Fruit fly (Drosophila melanogaster) whole organism, prepupa: ENCODE results near the gene Usp1.

ENCODE experiments used
- Blimp-1 ChIP-seq: fragments of 200-800 bp; sonication (Bioruptor generic); optimal IDR thresholded peaks from 3 replicates; lab custom pipeline; 2017; ENCODE audit warnings: missing biosample characterization, missing genetic modification characterization, mild to moderate bottlenecking, moderate library complexity, missing genetic modification reagents
- CG10631 ChIP-seq: fragments of 200-800 bp; sonication (Bioruptor generic); optimal IDR thresholded peaks from 2 replicates; lab custom pipeline; 2016; ENCODE audit warnings: missing biosample characterization, missing genetic modification characterization
- CG10669 ChIP-seq: fragments of 200-800 bp; sonication (Bioruptor generic); optimal IDR thresholded peaks from 3 replicates; lab custom pipeline; 2018; ENCODE audit warnings: missing biosample characterization, mild to moderate bottlenecking, missing genetic modification characterization, moderate library complexity
- CG11294 ChIP-seq: fragments of 200-800 bp; sonication (Bioruptor generic); IDR thresholded peaks from 2 replicates; pipeline ENCODE4 v1.3.6; 2022; ENCODE audit warnings: missing biosample characterization, missing genetic modification characterization
- CG11762 ChIP-seq: fragments of 200-800 bp; sonication (Bioruptor generic); optimal IDR thresholded peaks from 3 replicates; lab custom pipeline; 2016; ENCODE audit warnings: missing biosample characterization, missing genetic modification characterization; ENCODE audit not compliant: insufficient read depth
- CG11902 ChIP-seq: fragments of 200-800 bp; sonication (Bioruptor generic); optimal IDR thresholded peaks from 3 replicates; lab custom pipeline; 2016; ENCODE audit warnings: missing biosample characterization, missing genetic modification characterization
- CG15336 ChIP-seq: fragments of 200-800 bp; sonication (Bioruptor generic); IDR thresholded peaks from 2 replicates; pipeline ENCODE4 v1.3.6; 2022; ENCODE audit warnings: missing biosample characterization, missing genetic modification characterization
- CG1621 ChIP-seq: fragments of 200-800 bp; sonication (Bioruptor generic); optimal IDR thresholded peaks from 3 replicates; lab custom pipeline; 2018; ENCODE audit warnings: missing biosample characterization, mild to moderate bottlenecking, missing genetic modification characterization
- CG16779 ChIP-seq: fragments of 200-800 bp; sonication (Bioruptor generic); optimal IDR thresholded peaks from 3 replicates; lab custom pipeline; 2017; ENCODE audit warnings: missing biosample characterization, mild to moderate bottlenecking, missing genetic modification characterization
- CG32006 ChIP-seq: fragments of 200-800 bp; sonication (Bioruptor generic); optimal IDR thresholded peaks from 3 replicates; lab custom pipeline; 2017; ENCODE audit warnings: missing biosample characterization, mild to moderate bottlenecking, missing genetic modification characterization
- CG34406 ChIP-seq: fragments of 200-800 bp; sonication (Bioruptor generic); optimal IDR thresholded peaks from 3 replicates; lab custom pipeline; 2016; ENCODE audit warnings: missing biosample characterization, missing genetic modification characterization
- CG4318 ChIP-seq: fragments of 200-800 bp; sonication (Bioruptor generic); optimal IDR thresholded peaks from 3 replicates; lab custom pipeline; 2017; ENCODE audit warnings: missing biosample characterization, mild to moderate bottlenecking, missing genetic modification characterization
- CG6163 ChIP-seq: fragments of 200-800 bp; sonication (Bioruptor generic); IDR thresholded peaks from 3 replicates; pipeline ENCODE4 v1.3.6; 2022; ENCODE audit warnings: missing biosample characterization, missing genetic modification characterization
- CG6276 ChIP-seq: fragments of 200-800 bp; sonication (Bioruptor generic); optimal IDR thresholded peaks from 2 replicates; lab custom pipeline; 2017; ENCODE audit warnings: missing biosample characterization, mild to moderate bottlenecking, missing genetic modification characterization
- CG6808 ChIP-seq: fragments of 200-800 bp; sonication (Bioruptor generic); optimal IDR thresholded peaks from 3 replicates; lab custom pipeline; 2017; ENCODE audit warnings: missing biosample characterization, missing genetic modification characterization, mild to moderate bottlenecking, moderate library complexity, missing genetic modification reagents
- CG6854 ChIP-seq: fragments of 200-800 bp; sonication (Bioruptor generic); optimal IDR thresholded peaks from 2 replicates; lab custom pipeline; 2017; ENCODE audit warnings: missing biosample characterization, mild to moderate bottlenecking, missing genetic modification characterization
- CG7368 ChIP-seq: fragments of 200-800 bp; sonication (Bioruptor generic); optimal IDR thresholded peaks from 3 replicates; lab custom pipeline; 2016; ENCODE audit warnings: missing biosample characterization, missing genetic modification characterization
- CG8119 ChIP-seq: fragments of 200-800 bp; sonication (Bioruptor generic); IDR thresholded peaks from 3 replicates; pipeline ENCODE4 v1.3.6; 2022; ENCODE audit warnings: missing biosample characterization, missing genetic modification characterization
- CG8319 ChIP-seq: fragments of 200-800 bp; sonication (Bioruptor generic); optimal IDR thresholded peaks from 3 replicates; lab custom pipeline; 2016; ENCODE audit warnings: missing biosample characterization, missing genetic modification characterization
- CG9139 ChIP-seq: fragments of 200-800 bp; sonication (Bioruptor generic); optimal IDR thresholded peaks from 3 replicates; lab custom pipeline; 2017; ENCODE audit warnings: missing biosample characterization, mild to moderate bottlenecking, missing genetic modification characterization
- Eip75B ChIP-seq: fragments of 200-800 bp; sonication (Bioruptor generic); optimal IDR thresholded peaks from 3 replicates; lab custom pipeline; 2016; ENCODE audit warnings: missing biosample characterization, missing genetic modification characterization
- Eip78C ChIP-seq: fragments of 200-800 bp; sonication (Bioruptor generic); peaks from one replicate; lab custom pipeline; 2016; ENCODE audit warnings: missing biosample characterization, missing genetic modification characterization
- Ets21C ChIP-seq: fragments of 200-800 bp; sonication (Bioruptor generic); optimal IDR thresholded peaks from 3 replicates; lab custom pipeline; 2016; ENCODE audit warnings: missing biosample characterization, missing genetic modification characterization
- Ets96B ChIP-seq: fragments of 200-800 bp; optimal IDR thresholded peaks from 2 replicates; lab custom pipeline; 2019; ENCODE audit warnings: missing biosample characterization, mild to moderate bottlenecking, missing genetic modification characterization, moderate library complexity
- Gug ChIP-seq: fragments of 200-800 bp; sonication (Bioruptor generic); IDR thresholded peaks from 2 replicates; pipeline ENCODE4 v1.3.6; 2022; ENCODE audit warnings: missing biosample characterization, missing genetic modification characterization
- Hr38 ChIP-seq: sonication (Bioruptor generic); optimal IDR thresholded peaks from 2 replicates; lab custom pipeline; 2016; ENCODE audit warnings: missing biosample characterization, missing genetic modification characterization
- Lpt ChIP-seq: fragments of 200-800 bp; sonication (Bioruptor generic); optimal IDR thresholded peaks from 3 replicates; lab custom pipeline; 2016; ENCODE audit warnings: missing biosample characterization, missing genetic modification characterization
- Met ChIP-seq: fragments of 200-800 bp; sonication (Bioruptor generic); optimal IDR thresholded peaks from 3 replicates; lab custom pipeline; 2016; ENCODE audit warnings: missing biosample characterization, missing genetic modification characterization
- OdsH ChIP-seq: fragments of 200-800 bp; sonication (Bioruptor generic); optimal IDR thresholded peaks from 3 replicates; lab custom pipeline; 2016; ENCODE audit warnings: missing biosample characterization, missing genetic modification characterization
- Smox ChIP-seq: fragments of 200-800 bp; sonication (Bioruptor generic); optimal IDR thresholded peaks from 3 replicates; lab custom pipeline; 2016; ENCODE audit warnings: missing biosample characterization, missing genetic modification characterization
- Sox102F ChIP-seq: fragments of 200-800 bp; sonication (Bioruptor generic); optimal IDR thresholded peaks from 2 replicates; lab custom pipeline; 2016; ENCODE audit warnings: missing biosample characterization, mild to moderate bottlenecking, missing genetic modification characterization
- Sox15 ChIP-seq: fragments of 200-800 bp; sonication (Bioruptor generic); optimal IDR thresholded peaks from 3 replicates; lab custom pipeline; 2016; ENCODE audit warnings: missing biosample characterization, missing genetic modification characterization
- achi ChIP-seq: fragments of 200-800 bp; sonication (Bioruptor generic); optimal IDR thresholded peaks from 3 replicates; lab custom pipeline; 2016; ENCODE audit warnings: missing biosample characterization, missing genetic modification characterization
- acj6 ChIP-seq: fragments of 200-800 bp; sonication (Bioruptor generic); optimal IDR thresholded peaks from 3 replicates; lab custom pipeline; 2016; ENCODE audit warnings: missing biosample characterization, missing genetic modification characterization
- cyc ChIP-seq: fragments of 200-800 bp; sonication (Bioruptor generic); optimal IDR thresholded peaks from 3 replicates; lab custom pipeline; 2016; ENCODE audit warnings: missing biosample characterization, missing genetic modification characterization
- dac ChIP-seq: fragments of 200-800 bp; sonication (Bioruptor generic); optimal IDR thresholded peaks from 2 replicates; lab custom pipeline; 2017; ENCODE audit warnings: missing biosample characterization, mild to moderate bottlenecking, missing genetic modification characterization
- eg ChIP-seq: fragments of 200-800 bp; sonication (Bioruptor generic); IDR thresholded peaks from 3 replicates; pipeline ENCODE4 v1.3.6; 2022; ENCODE audit warnings: missing biosample characterization, missing genetic modification characterization
- esn ChIP-seq: fragments of 200-800 bp; sonication (Bioruptor generic); optimal IDR thresholded peaks from 2 replicates; lab custom pipeline; 2016; ENCODE audit warnings: missing biosample characterization, mild to moderate bottlenecking, missing genetic modification characterization, moderate library complexity
- fd85E ChIP-seq: fragments of 200-800 bp; sonication (Bioruptor generic); optimal IDR thresholded peaks from 3 replicates; lab custom pipeline; 2016; ENCODE audit warnings: missing biosample characterization, missing genetic modification characterization
- fkh ChIP-seq: fragments of 200-800 bp; sonication (Bioruptor generic); optimal IDR thresholded peaks from 3 replicates; lab custom pipeline; 2017; ENCODE audit warnings: missing biosample characterization, mild to moderate bottlenecking, missing genetic modification characterization, moderate library complexity
- lz ChIP-seq: fragments of 200-800 bp; sonication (Bioruptor generic); optimal IDR thresholded peaks from 3 replicates; lab custom pipeline; 2016; ENCODE audit warnings: missing biosample characterization, missing genetic modification characterization
- net ChIP-seq: fragments of 200-800 bp; sonication (Bioruptor generic); optimal IDR thresholded peaks from 3 replicates; lab custom pipeline; 2016; ENCODE audit warnings: missing biosample characterization, missing genetic modification characterization
- pdm3 ChIP-seq: fragments of 200-800 bp; sonication (Bioruptor generic); optimal IDR thresholded peaks from 3 replicates; lab custom pipeline; 2016; ENCODE audit warnings: missing biosample characterization, missing genetic modification characterization
- salr ChIP-seq, 2 experiments: fragments of 200-800 bp; sonication (Bioruptor generic); optimal IDR thresholded peaks; 3 replicates each; lab custom pipeline; 2016 to 2018; ENCODE audit warnings: missing biosample characterization in 2 of 2, missing genetic modification characterization in 2 of 2, mild to moderate bottlenecking in 1 of 2
- ss ChIP-seq, 2 experiments: fragments of 200-800 bp; sonication (Bioruptor generic); optimal IDR thresholded peaks; 2 replicates in 1 of 2; 3 replicates in 1 of 2; lab custom pipeline; 2017 to 2018; ENCODE audit warnings: mild to moderate bottlenecking in 2 of 2, missing biosample characterization in 2 of 2, missing genetic modification characterization in 2 of 2, moderate library complexity in 1 of 2
- svp ChIP-seq: fragments of 200-800 bp; sonication (Bioruptor generic); peaks from one replicate; lab custom pipeline; 2016; ENCODE audit warnings: missing biosample characterization, missing genetic modification characterization
- topi ChIP-seq: fragments of 200-800 bp; sonication (Bioruptor generic); optimal IDR thresholded peaks from 3 replicates; lab custom pipeline; 2016; ENCODE audit warnings: missing biosample characterization, missing genetic modification characterization
- vri ChIP-seq: fragments of 200-800 bp; sonication (Bioruptor generic); optimal IDR thresholded peaks from 3 replicates; lab custom pipeline; 2016; ENCODE audit warnings: missing biosample characterization, mild to moderate bottlenecking, missing genetic modification characterization

Usp1 gene

DNA sequence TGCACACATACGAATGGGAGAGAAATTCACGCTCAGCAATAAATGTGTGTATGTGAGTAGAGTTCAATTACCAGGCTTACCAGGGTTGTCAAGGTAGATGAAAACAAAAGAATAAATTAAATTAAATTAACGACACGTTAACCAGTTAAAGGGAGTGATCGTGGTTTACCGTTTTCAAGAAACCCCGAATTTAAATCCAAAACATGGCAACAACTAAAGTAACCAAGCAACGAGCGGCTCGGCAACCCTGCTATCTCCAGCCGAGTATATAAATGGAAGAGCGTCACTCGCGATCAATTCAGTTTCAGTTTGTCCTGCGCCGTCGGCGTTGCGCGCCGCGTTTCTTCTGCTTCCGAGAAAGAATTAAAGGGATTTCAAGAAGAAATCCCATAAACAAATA lies 14.7 kb upstream of the Usp1 start (continued):
- peak; percentile 99 for TF ChIP-seq CG11762 (GFP tag; lab: Kevin White, UChicago)
- peak; percentile 100 for TF ChIP-seq CG1621 (tag; lab: Kevin White, UChicago)
- peak; percentile 99 for TF ChIP-seq CG11294 (GFP tag; lab: Robert Waterston, UW)
- TF ChIP-seq CG9139 (GFP tag; lab: Kevin White, UChicago): peak; percentile 99
- TF ChIP-seq acj6 (GFP tag; lab: Kevin White, UChicago): peak; percentile 100
- TF ChIP-seq CG6163 (GFP tag; lab: Robert Waterston, UW): peak; percentile 100
- peak; percentile 97 for TF ChIP-seq fkh (GFP tag; lab: Kevin White, UChicago)
- TF ChIP-seq achi (GFP tag; lab: Kevin White, UChicago): peak; percentile 99
- TF ChIP-seq CG8119 (GFP tag; lab: Robert Waterston, UW): peak; percentile 100
- peak; percentile 100 for TF ChIP-seq CG6276 (GFP tag; lab: Kevin White, UChicago)
- peak; percentile 94 for TF ChIP-seq Hr38
- TF ChIP-seq CG10631: peak; percentile 100
- peak; percentile 100 for TF ChIP-seq esn (GFP tag; lab: Kevin White, UChicago)
- TF ChIP-seq Gug (GFP tag; lab: Robert Waterston, UW): peak; percentile 100
- TF ChIP-seq Met (GFP tag; lab: Kevin White, UChicago): peak; percentile 100
- peak; percentile 100 for TF ChIP-seq Smox
- peak; percentile 99 for TF ChIP-seq CG11902 (GFP tag; lab: Kevin White, UChicago)
- TF ChIP-seq Ets21C (GFP tag; lab: Kevin White, UChicago): peak; percentile 99
- TF ChIP-seq CG15336: peak; percentile 100
- peak; percentile 100 for TF ChIP-seq cyc (GFP tag; lab: Kevin White, UChicago)
- TF ChIP-seq Sox102F: peak; percentile 100
- peak; percentile 100 for TF ChIP-seq svp (GFP tag; lab: Kevin White, UChicago)

DNA sequence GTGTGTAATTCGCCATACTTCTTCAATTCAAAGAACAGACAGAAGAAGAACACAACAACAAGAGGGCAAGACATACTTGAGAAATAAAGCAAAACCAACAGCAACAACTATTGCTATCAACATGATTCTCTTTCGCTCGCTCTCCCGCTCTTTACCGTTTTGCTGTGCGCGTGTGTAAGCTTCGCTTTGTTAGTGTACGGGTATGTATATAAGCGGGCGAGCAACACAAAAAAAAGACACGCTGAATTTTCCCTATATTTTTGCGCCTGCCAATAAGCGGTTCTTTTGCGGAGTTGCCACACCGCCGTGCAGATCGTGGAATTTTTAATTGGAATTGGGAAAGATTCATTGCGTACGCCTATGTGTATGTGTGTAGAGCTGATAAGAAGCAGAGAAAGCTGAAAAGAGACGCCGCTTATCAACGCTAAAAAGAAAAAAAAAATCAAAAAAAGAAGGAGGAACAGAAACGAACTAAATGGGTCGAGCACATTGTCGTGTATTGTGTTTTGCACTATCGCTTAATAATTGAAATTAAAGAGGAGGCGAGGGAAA lies 13.9 kb upstream of the Usp1 start:
- peak; percentile 69 for TF ChIP-seq CG6808 (GFP tag; lab: Kevin White, UChicago)
- no peak for TF ChIP-seq Blimp-1
- peak; percentile 38 for TF ChIP-seq CG6276 (GFP tag; lab: Kevin White, UChicago)
- TF ChIP-seq lz: peak; percentile 23
- no peak for TF ChIP-seq CG11902 (GFP tag; lab: Kevin White, UChicago)
- TF ChIP-seq CG8319 (GFP tag; lab: Kevin White, UChicago): no peak
- peak; percentile 26 for TF ChIP-seq Eip75B (GFP tag; lab: Kevin White, UChicago)
- TF ChIP-seq Lpt (GFP tag; lab: Kevin White, UChicago): peak; percentile 40
- TF ChIP-seq CG10631: peak; percentile 15
- TF ChIP-seq salr (GFP tag; optimal IDR thresholded peaks at IDR 0.05; lab: Kevin White, UChicago): peak in 1 of 2 experiments; percentile 42
- TF ChIP-seq dac (GFP tag; lab: Kevin White, UChicago): no peak
- no peak for TF ChIP-seq fd85E
- TF ChIP-seq eg (GFP tag; lab: Robert Waterston, UW): peak; percentile 55
- TF ChIP-seq achi (GFP tag; lab: Kevin White, UChicago): peak; percentile 33
- peak; percentile 3 for TF ChIP-seq CG34406
- TF ChIP-seq CG11762 (GFP tag; lab: Kevin White, UChicago): no peak
- peak; percentile 55 for TF ChIP-seq CG10669 (GFP tag; lab: Kevin White, UChicago)
- peak; percentile 65 for TF ChIP-seq CG16779 (tag; lab: Kevin White, UChicago)
- TF ChIP-seq OdsH (GFP tag; lab: Kevin White, UChicago): no peak
- TF ChIP-seq esn (GFP tag; lab: Kevin White, UChicago): peak; percentile 17
- peak; percentile 25 for TF ChIP-seq topi (GFP tag; lab: Kevin White, UChicago)
- TF ChIP-seq vri (GFP tag; lab: Kevin White, UChicago): no peak
- peak; percentile 46 to 83 for TF ChIP-seq ss (GFP tag; optimal IDR thresholded peaks at IDR 0.05; lab: Kevin White, UChicago)
- TF ChIP-seq net (GFP tag; lab: Kevin White, UChicago): peak; percentile 9
- TF ChIP-seq fkh (GFP tag; lab: Kevin White, UChicago): no peak
- TF ChIP-seq CG15336: no peak; the same call in 1 of the 2 replicates
- peak; percentile 47 for TF ChIP-seq CG8119 (GFP tag; lab: Robert Waterston, UW)
- TF ChIP-seq CG7368 (GFP tag; lab: Kevin White, UChicago): peak; percentile 9
- no peak for TF ChIP-seq Sox15 (GFP tag; lab: Kevin White, UChicago)
- peak; percentile 82 for TF ChIP-seq CG6163 (GFP tag; lab: Robert Waterston, UW)
- no peak for TF ChIP-seq CG6854 (GFP tag; lab: Kevin White, UChicago)
- peak; percentile 51 for TF ChIP-seq CG32006 (GFP tag; lab: Kevin White, UChicago)
- peak; percentile 23 for TF ChIP-seq pdm3
- TF ChIP-seq Ets96B (tag; lab: Kevin White, UChicago): peak; percentile 70
- TF ChIP-seq CG11294 (GFP tag; lab: Robert Waterston, UW): 0 out of 2 replicates have a peak, but pooled peaks have one; percentile 6
- peak; percentile 62 for TF ChIP-seq Eip78C (GFP tag; lab: Kevin White, UChicago)
- TF ChIP-seq svp (GFP tag; lab: Kevin White, UChicago): peak; percentile 72
- TF ChIP-seq CG4318 (GFP tag; lab: Kevin White, UChicago): no peak
